Worm (Caenorhabditis elegans): ENCODE measurements around the gene ins-22.

- no peak for TF ChIP-seq ceh-82 (tag; optimal IDR thresholded peaks at IDR 0.05)
- TF ChIP-seq fos-1 (tag; optimal IDR thresholded peaks at IDR 0.05): no peak
- TF ChIP-seq lin-13 (GFP tag; optimal IDR thresholded peaks at IDR 0.05): no peak
- no peak for TF ChIP-seq peb-1 (tag; optimal IDR thresholded peaks at IDR 0.05)
- no peak for TF ChIP-seq R02D3.7 (tag; optimal IDR thresholded peaks at IDR 0.05)
- TF ChIP-seq ZK546.5 (tag; optimal IDR thresholded peaks at IDR 0.05): no peak
- TF ChIP-seq mdl-1 (tag; optimal IDR thresholded peaks at IDR 0.05): no peak
- TF ChIP-seq lsy-2 (tag; optimal IDR thresholded peaks at IDR 0.05): no peak
- no peak for TF ChIP-seq snpc-4 (tag; optimal IDR thresholded peaks at IDR 0.05)
- TF ChIP-seq skn-1 (tag; optimal IDR thresholded peaks at IDR 0.05): no peak
- TF ChIP-seq nhr-6 (tag; optimal IDR thresholded peaks at IDR 0.05): no peak
These were observed 28.2 kb upstream of the ins-22 start, which contains the start of gene pqn-8 for ce11 chrIII:9997890-9998289.

All from whole organism, L2 larva.